Fruit fly (Drosophila melanogaster): Measurements from ENCODE around the gene spoon.

DNA sequence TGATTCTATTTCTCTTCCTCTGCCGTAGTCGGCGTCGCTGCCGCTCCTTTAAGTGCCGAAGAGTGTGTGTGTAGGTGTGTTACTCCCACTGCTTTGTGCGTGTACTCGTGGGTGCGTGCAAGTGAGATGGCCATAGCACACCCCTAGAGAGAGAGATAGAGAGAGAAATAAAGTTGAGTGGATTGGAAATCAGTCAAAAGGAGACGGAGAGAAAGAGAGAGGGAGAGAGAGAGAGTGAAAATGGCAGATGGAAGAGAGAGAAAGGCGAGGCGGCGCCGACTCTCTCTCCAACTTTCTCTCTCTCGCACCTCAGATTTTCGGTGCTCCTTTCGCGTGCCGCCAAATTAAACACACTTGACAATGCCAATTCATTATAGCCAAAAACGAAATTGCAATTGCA lies 56.6 kb downstream of the spoon start:
- TF ChIP-seq ttk (optimal IDR thresholded peaks at IDR 0.05) (no peak), psq (optimal IDR thresholded peaks at IDR 0.05) (no peak), h (optimal IDR thresholded peaks at IDR 0.05) (no peak), Sin3A (optimal IDR thresholded peaks at IDR 0.05) (no peak)

Measured in Kc167 (cell line).